Worm (Caenorhabditis elegans): ENCODE results near the gene Y46G5A.14.

The Y46G5A.14 gene

DNA sequence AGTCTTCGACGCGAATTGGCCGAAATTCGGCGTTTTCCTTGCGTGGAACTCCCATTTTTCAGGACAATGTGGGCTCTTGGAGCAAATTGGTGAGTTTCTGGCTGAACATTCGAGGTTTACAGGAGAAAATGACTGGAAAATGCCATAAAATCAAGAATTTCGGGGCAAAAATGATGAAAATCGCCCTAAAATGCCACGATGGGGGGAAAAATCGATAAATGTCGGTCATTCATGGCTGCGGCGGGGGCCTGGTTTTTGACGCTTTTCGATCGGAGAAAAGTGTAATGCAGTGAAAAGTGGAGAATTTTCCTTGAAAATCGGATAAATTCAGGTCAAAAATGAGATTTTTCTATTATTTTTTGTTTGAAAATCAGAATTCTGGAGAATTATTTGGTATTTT lies 30.7 kb downstream of the Y46G5A.14 start, which contains the start of the genes Y46G5A.18 and Y46G5A.47:
Gene Y46G5A.18, minus strand, starts transcription at position 101 of the 400 bp plus-strand sequence.
Gene Y46G5A.47, minus strand, starts transcription at position 146 of the 400 bp plus-strand sequence.
- TF ChIP-seq him-1 (tag; optimal IDR thresholded peaks at IDR 0.05) (no peak), W03F9.2 (tag; optimal IDR thresholded peaks at IDR 0.05) (no peak), dao-5 (tag; optimal IDR thresholded peaks at IDR 0.05) (no peak)

- TF ChIP-seq him-1 (tag; optimal IDR thresholded peaks at IDR 0.05): peak; percentile 23
- TF ChIP-seq W03F9.2 (tag; optimal IDR thresholded peaks at IDR 0.05): no peak
- TF ChIP-seq dao-5 (tag; optimal IDR thresholded peaks at IDR 0.05): no peak
Measured at ce11 chrII:12805765-12806384, 31.4 kb downstream of the Y46G5A.14 start.

DNA sequence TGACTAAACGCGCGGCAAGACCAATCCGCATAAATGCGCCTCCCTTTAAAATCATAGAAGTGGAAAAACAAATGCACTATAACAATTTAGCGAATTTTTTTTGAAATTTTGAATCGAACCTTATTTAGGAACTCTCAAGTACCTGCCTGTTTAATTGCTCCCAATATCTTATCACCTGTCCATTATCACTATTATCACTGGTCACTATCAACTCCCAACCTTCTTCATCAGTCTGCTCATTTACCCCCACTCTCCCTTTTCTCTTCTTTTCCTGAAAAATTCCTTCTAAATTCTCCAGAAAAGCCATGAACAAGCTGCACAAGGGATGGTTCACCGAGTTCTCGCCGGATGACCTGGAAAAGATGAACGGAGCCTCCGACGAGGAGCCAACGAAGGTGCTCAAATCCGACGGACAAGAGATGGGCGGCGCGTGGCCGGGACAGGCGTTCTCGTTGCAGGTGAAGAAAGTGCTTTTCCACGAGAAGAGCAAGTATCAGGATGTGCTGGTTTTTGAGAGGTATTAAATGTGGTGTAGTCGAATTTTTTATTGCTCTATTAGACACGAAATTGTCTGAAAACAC lies 32.2 kb downstream of the Y46G5A.14 start, which contains the start of gene spds-1:
Gene spds-1, plus strand, starts transcription at position 298 of the 581 bp plus-strand sequence.
- TF ChIP-seq dao-5 (tag; optimal IDR thresholded peaks at IDR 0.05) (no peak), him-1 (tag; optimal IDR thresholded peaks at IDR 0.05) (no peak), W03F9.2 (tag; optimal IDR thresholded peaks at IDR 0.05) (no peak)

ce11 chrII:12808746-12809145 lies 34.2 kb downstream of the Y46G5A.14 start:
- TF ChIP-seq him-1 (tag; optimal IDR thresholded peaks at IDR 0.05): no peak
- no peak for TF ChIP-seq dao-5 (tag; optimal IDR thresholded peaks at IDR 0.05)
- no peak for TF ChIP-seq W03F9.2 (tag; optimal IDR thresholded peaks at IDR 0.05)

DNA sequence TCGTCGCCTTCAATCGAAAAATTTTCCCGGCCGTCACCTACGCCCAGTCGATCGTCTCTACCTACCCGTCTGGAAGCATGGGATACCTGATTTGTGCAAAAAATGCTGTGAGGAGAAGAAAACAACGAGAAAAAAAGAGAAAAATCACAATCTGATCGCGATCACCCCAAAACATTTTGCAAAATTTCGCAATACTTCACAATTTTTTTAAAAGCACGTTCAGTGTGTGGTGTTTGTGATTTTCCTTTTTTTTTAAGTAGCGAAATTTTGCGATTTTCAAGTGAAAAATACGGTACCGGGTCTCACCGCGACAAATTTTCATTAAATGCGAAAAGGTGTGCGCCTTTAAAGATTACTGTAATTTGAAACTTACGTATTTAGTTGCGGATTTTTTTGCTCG lies 35.2 kb downstream of the Y46G5A.14 start:
- TF ChIP-seq W03F9.2 (tag; optimal IDR thresholded peaks at IDR 0.05) (no peak), him-1 (tag; optimal IDR thresholded peaks at IDR 0.05) (no peak), dao-5 (tag; optimal IDR thresholded peaks at IDR 0.05) (no peak)

ce11 chrII:12810709-12811108 lies 36.2 kb downstream of the Y46G5A.14 start, which contains the start of gene Y46G5A.20:
TSS of gene Y46G5A.20 (plus strand) at chrII:12811009.
- TF ChIP-seq W03F9.2 (tag; optimal IDR thresholded peaks at IDR 0.05): no peak
- no peak for TF ChIP-seq him-1 (tag; optimal IDR thresholded peaks at IDR 0.05)
- TF ChIP-seq dao-5 (tag; optimal IDR thresholded peaks at IDR 0.05): no peak

DNA sequence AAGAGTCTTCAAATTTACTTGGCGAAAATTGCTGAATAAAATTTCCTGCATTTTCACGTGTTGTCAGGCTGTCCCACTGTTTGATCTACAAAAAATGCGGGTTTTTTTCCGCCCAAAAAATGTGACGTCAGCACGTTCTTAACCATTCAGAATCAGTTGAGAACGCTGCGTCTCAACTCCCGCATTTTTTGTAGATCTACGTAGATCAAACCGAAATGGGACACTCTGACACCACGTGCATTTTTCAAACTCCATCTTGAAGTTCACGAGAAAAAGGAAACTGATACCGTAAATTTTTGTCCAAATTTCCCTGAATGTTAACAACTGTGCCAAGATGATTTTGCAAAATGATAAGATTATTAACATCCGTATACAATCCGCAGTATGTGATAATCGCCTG lies 38.8 kb downstream of the Y46G5A.14 start:
- no peak for TF ChIP-seq dao-5 (tag; optimal IDR thresholded peaks at IDR 0.05)
- no peak for TF ChIP-seq W03F9.2 (tag; optimal IDR thresholded peaks at IDR 0.05)
- TF ChIP-seq him-1 (tag; optimal IDR thresholded peaks at IDR 0.05): no peak

DNA sequence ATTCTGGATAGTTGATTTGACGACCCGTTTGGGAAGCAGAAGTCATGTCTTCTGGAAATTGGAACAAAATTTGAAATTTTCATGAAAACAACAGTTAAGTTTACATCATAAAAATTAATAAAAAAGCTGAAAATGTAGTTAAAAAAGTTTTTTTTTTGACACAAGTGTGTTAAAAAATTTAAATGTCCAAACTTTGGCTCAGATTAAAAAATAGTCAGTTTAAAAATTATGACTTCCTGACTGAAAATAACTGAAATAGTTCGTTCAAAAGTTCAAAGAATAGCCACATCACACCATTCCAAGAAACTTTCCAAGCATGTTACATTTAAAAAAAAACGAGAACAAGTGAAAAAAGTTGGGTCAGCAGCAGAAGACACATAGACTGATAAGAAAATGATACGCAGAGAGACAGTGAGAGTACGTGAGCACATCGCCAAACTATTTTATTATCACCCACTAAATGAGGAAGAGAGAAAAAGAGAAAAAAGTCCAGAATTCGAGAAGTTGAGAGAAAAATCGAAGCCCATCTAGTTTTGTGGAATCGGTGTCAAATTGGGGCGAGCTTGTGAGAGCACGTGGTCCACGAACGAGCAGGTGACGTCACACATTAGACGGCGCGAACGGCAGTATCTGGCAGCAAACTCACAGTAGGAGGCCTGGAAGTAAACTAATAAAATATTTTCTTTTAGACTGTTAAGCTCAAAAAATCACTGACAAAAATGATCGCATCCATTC lies 42.1 kb downstream of the Y46G5A.14 start, which contains the start of gene acl-7:
Gene acl-7, minus strand, starts transcription at position 51 of the 735 bp plus-strand sequence.
- TF ChIP-seq W03F9.2 (tag; optimal IDR thresholded peaks at IDR 0.05) (no peak), him-1 (tag; optimal IDR thresholded peaks at IDR 0.05) (no peak), dao-5 (tag; optimal IDR thresholded peaks at IDR 0.05) (no peak)

DNA sequence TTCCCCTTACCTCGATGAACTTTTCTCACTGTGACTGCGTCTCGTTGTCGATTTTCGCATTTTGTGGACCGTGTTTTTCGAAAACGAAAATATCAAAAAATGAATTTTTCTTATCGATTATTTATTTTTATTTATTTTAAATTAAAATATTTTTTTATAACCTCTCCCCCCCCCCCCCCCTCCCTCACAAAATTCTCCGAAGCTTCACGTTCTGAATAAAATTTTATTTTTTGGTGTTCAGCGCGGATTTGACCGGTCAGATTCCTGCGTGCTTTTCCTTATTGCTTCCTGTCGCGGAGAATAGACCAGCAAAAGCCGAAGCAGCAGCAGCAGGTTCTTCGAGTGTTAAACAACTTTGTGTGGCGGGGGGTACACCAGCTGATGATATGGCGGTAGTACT lies 44.0 kb downstream of the Y46G5A.14 start, which contains the start of gene Y46G5A.22:
Gene Y46G5A.22, minus strand, starts transcription at position 101 of the 400 bp plus-strand sequence.
- TF ChIP-seq him-1 (tag; optimal IDR thresholded peaks at IDR 0.05) (no peak), W03F9.2 (tag; optimal IDR thresholded peaks at IDR 0.05) (no peak), dao-5 (tag; optimal IDR thresholded peaks at IDR 0.05) (no peak)

DNA sequence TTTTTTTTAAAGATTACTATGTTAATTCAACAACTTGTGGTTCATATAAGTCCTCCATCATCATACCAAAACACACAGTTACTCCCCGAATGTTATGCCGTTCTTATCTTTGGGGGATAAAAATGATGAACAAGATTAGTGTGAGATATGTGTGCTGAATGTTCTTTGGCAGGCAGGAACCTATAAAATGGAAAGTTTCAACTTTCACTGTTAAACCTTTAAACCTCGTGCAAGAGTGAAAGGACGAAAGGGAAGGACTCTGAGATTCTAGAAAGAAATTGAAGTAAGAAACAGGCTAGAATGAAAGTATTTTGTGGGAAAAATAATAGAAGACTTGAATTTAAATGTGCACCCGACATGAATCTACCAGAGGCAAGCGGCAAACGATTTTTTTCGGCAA lies 45.5 kb downstream of the Y46G5A.14 start:
- TF ChIP-seq W03F9.2 (tag; optimal IDR thresholded peaks at IDR 0.05) (no peak), dao-5 (tag; optimal IDR thresholded peaks at IDR 0.05) (no peak), him-1 (tag; optimal IDR thresholded peaks at IDR 0.05) (no peak)

DNA sequence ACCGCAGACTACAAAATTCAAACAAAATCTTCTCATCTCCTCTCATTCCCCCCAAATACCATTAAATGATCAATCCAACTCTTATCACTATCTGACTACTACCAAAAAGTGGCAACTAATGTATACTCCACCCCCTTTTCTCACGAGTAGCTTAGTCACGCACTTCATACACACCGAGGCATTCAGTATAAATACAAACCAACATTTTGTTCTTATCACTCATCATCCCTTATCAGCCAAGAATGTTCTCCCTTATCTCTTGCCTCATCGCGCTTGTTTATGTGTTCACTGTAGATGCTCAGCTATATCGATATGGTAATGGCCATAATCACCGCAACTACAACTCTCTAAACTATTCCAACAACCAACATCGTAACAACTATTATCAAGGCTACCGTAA lies 48.9 kb downstream of the Y46G5A.14 start, which contains the start of gene Y46G5A.36:
Gene Y46G5A.36, plus strand, starts transcription at position 243 of the 400 bp plus-strand sequence.
- TF ChIP-seq dao-5 (tag; optimal IDR thresholded peaks at IDR 0.05) (no peak), W03F9.2 (tag; optimal IDR thresholded peaks at IDR 0.05) (no peak), him-1 (tag; optimal IDR thresholded peaks at IDR 0.05) (no peak)

- TF ChIP-seq dao-5 (tag; optimal IDR thresholded peaks at IDR 0.05) (no peak), W03F9.2 (tag; optimal IDR thresholded peaks at IDR 0.05) (no peak), him-1 (tag; optimal IDR thresholded peaks at IDR 0.05) (no peak)
Measured at ce11 chrII:12824463-12824862, 50.0 kb downstream of the Y46G5A.14 start.
